Fruit fly (Drosophila melanogaster) whole organism, embryonic: ENCODE measurements around the gene NaPi-III.

Source experiments
- Atf3 ChIP-seq: fragments of 200-800 bp; sonication (Bioruptor generic); optimal IDR thresholded peaks from 3 replicates; lab custom pipeline; 2016; ENCODE audit warnings: missing biosample characterization, missing genetic modification characterization
- Bgb ChIP-seq: fragments of 200-800 bp; sonication (Bioruptor generic); IDR thresholded peaks from 2 replicates; pipeline ENCODE4 v1.3.6; 2022; ENCODE audit warnings: missing biosample characterization, missing genetic modification characterization; ENCODE audit not compliant: partially characterized antibody
- CG10431 ChIP-seq: fragments of 200-800 bp; sonication (Bioruptor generic); optimal IDR thresholded peaks from 3 replicates; lab custom pipeline; 2018; ENCODE audit warnings: missing biosample characterization, mild to moderate bottlenecking, missing genetic modification characterization
- CG10654 ChIP-seq: fragments of 200-800 bp; sonication (Bioruptor generic); optimal IDR thresholded peaks from 2 replicates; lab custom pipeline; 2016; ENCODE audit warnings: missing biosample characterization, missing genetic modification characterization
- CG11456 ChIP-seq: fragments of 200-800 bp; sonication (Bioruptor generic); IDR thresholded peaks from 3 replicates; pipeline ENCODE4 v1.3.6; 2022; ENCODE audit warnings: missing biosample characterization, missing genetic modification characterization
- CG13123 ChIP-seq: fragments of 200-800 bp; sonication (Bioruptor generic); optimal IDR thresholded peaks from 2 replicates; lab custom pipeline; 2016; ENCODE audit warnings: missing biosample characterization, missing genetic modification characterization
- CG13287 ChIP-seq: fragments of 200-800 bp; sonication (Bioruptor generic); IDR thresholded peaks from 2 replicates; pipeline ENCODE4 v1.3.6; 2022; ENCODE audit warnings: missing biosample characterization, missing genetic modification characterization; ENCODE audit not compliant: partially characterized antibody
- CG18262 ChIP-seq: fragments of 200-800 bp; optimal IDR thresholded peaks from 3 replicates; lab custom pipeline; 2019; ENCODE audit warnings: missing biosample characterization, mild to moderate bottlenecking, missing genetic modification characterization, moderate library complexity
- CG1832 ChIP-seq: fragments of 200-800 bp; sonication (Bioruptor generic); optimal IDR thresholded peaks from 2 replicates; lab custom pipeline; 2017; ENCODE audit warnings: missing biosample characterization, mild to moderate bottlenecking, missing genetic modification characterization, inconsistent platforms
- CG18599 ChIP-seq: fragments of 200-800 bp; sonication (Bioruptor generic); optimal IDR thresholded peaks from 3 replicates; lab custom pipeline; 2017; ENCODE audit warnings: missing biosample characterization, missing genetic modification characterization, mild to moderate bottlenecking, moderate library complexity, missing genetic modification reagents
- CG2120 ChIP-seq: fragments of 200-800 bp; sonication (Bioruptor generic); optimal IDR thresholded peaks from 3 replicates; lab custom pipeline; 2016; ENCODE audit warnings: missing biosample characterization, missing genetic modification characterization
- CG2199 ChIP-seq: fragments of 200-800 bp; sonication (Bioruptor generic); IDR thresholded peaks from 3 replicates; pipeline ENCODE4 v1.3.6; 2022; ENCODE audit warnings: missing biosample characterization, missing genetic modification characterization
- CG32772 ChIP-seq: fragments of 200-800 bp; sonication (Bioruptor generic); IDR thresholded peaks from 2 replicates; pipeline ENCODE4 v1.3.6; 2022; ENCODE audit warnings: missing biosample characterization, missing genetic modification characterization
- CG34224 ChIP-seq: fragments of 200-800 bp; sonication (Bioruptor generic); IDR thresholded peaks from 3 replicates; pipeline ENCODE4 v1.3.6; 2022; ENCODE audit warnings: missing biosample characterization, missing genetic modification characterization; ENCODE audit not compliant: partially characterized antibody
- CG4404 ChIP-seq: fragments of 200-800 bp; sonication (Bioruptor generic); IDR thresholded peaks from 2 replicates; pipeline ENCODE4 v1.3.6; 2022; ENCODE audit warnings: missing biosample characterization, missing genetic modification characterization
- CG4707 ChIP-seq: fragments of 200-800 bp; sonication (Bioruptor generic); optimal IDR thresholded peaks from 2 replicates; lab custom pipeline; 2018; ENCODE audit warnings: missing biosample characterization, mild to moderate bottlenecking, missing genetic modification characterization, moderate library complexity
- CG6654 ChIP-seq: fragments of 200-800 bp; sonication (Bioruptor generic); optimal IDR thresholded peaks from 2 replicates; lab custom pipeline; 2017; ENCODE audit warnings: missing biosample characterization, mild to moderate bottlenecking, missing genetic modification characterization
- CG6689 ChIP-seq: fragments of 200-800 bp; sonication (Bioruptor generic); IDR thresholded peaks from 2 replicates; pipeline ENCODE4 v1.3.6; 2022; ENCODE audit warnings: missing biosample characterization, missing genetic modification characterization
- CG8765 ChIP-seq: fragments of 200-800 bp; sonication (Bioruptor generic); IDR thresholded peaks from 2 replicates; pipeline ENCODE4 v1.3.6; 2022; ENCODE audit warnings: missing biosample characterization, missing genetic modification characterization
- CG9727 ChIP-seq: fragments of 200-800 bp; sonication (Bioruptor generic); optimal IDR thresholded peaks from 3 replicates; lab custom pipeline; 2017; ENCODE audit warnings: missing biosample characterization, mild to moderate bottlenecking, missing genetic modification characterization
- Chrac-16 ChIP-seq: fragments of 200-800 bp; sonication (Bioruptor generic); optimal IDR thresholded peaks from 3 replicates; lab custom pipeline; 2016; ENCODE audit warnings: missing biosample characterization, missing genetic modification characterization
- CkIIα-i1 ChIP-seq: fragments of 200-800 bp; sonication (Bioruptor generic); IDR thresholded peaks from 2 replicates; pipeline ENCODE4 v1.3.6; 2022; ENCODE audit warnings: missing biosample characterization, missing genetic modification characterization
- CoRest ChIP-seq: fragments of 200-800 bp; sonication (Bioruptor generic); optimal IDR thresholded peaks from 3 replicates; lab custom pipeline; 2018; ENCODE audit warnings: missing biosample characterization, mild to moderate bottlenecking, missing genetic modification characterization, moderate library complexity
- D ChIP-seq, 2 experiments: fragments of 200-800 bp in 1 of 2; fragments of >200 bp in 1 of 2; sonication (Bioruptor generic) in 1 of 2; optimal IDR thresholded peaks; 2 replicates in 1 of 2; 3 replicates in 1 of 2; lab custom pipeline; 2017; ENCODE audit warnings: mild to moderate bottlenecking in 1 of 2, missing biosample characterization in 1 of 2, missing genetic modification characterization in 1 of 2, missing genetic modification reagents in 1 of 2
- Dek ChIP-seq: fragments of 200-800 bp; sonication (Bioruptor generic); optimal IDR thresholded peaks from 3 replicates; lab custom pipeline; 2019; ENCODE audit warnings: missing biosample characterization, mild to moderate bottlenecking, missing genetic modification characterization, moderate library complexity
- Drgx ChIP-seq: fragments of 200-800 bp; sonication (Bioruptor generic); IDR thresholded peaks from 2 replicates; pipeline ENCODE4 v1.3.6; 2022; ENCODE audit warnings: missing biosample characterization, missing genetic modification characterization
- Elba2 ChIP-seq: fragments of 200-800 bp; sonication (Bioruptor generic); optimal IDR thresholded peaks from 3 replicates; lab custom pipeline; 2016; ENCODE audit warnings: missing biosample characterization, missing genetic modification characterization
- Ets65A ChIP-seq: fragments of 200-800 bp; sonication (Bioruptor generic); peaks from one replicate; lab custom pipeline; 2016; ENCODE audit warnings: missing biosample characterization, missing genetic modification characterization
- GATAe ChIP-seq: fragments of 200-800 bp; sonication (Bioruptor generic); conservative IDR thresholded peaks from 2 replicates; pipeline ENCODE4 v1.3.6; 2022; ENCODE audit warnings: missing biosample characterization, missing genetic modification characterization
- Gug ChIP-seq: fragments of 200-800 bp; sonication (Bioruptor generic); IDR thresholded peaks from 4 replicates; pipeline ENCODE4 v1.3.6; 2022; ENCODE audit warnings: missing biosample characterization, missing genetic modification characterization
- HmgD ChIP-seq: fragments of 200-800 bp; sonication (Bioruptor generic); optimal IDR thresholded peaks from 3 replicates; lab custom pipeline; 2016; ENCODE audit warnings: missing biosample characterization, missing genetic modification characterization
- ab ChIP-seq: fragments of 200-800 bp; sonication (Bioruptor generic); optimal IDR thresholded peaks from 2 replicates; lab custom pipeline; 2016; ENCODE audit warnings: missing biosample characterization, missing genetic modification characterization
- ara ChIP-seq: fragments of 200-800 bp; sonication (Bioruptor generic); IDR thresholded peaks from 2 replicates; pipeline ENCODE4 v1.3.6; 2022; ENCODE audit warnings: missing biosample characterization, missing genetic modification characterization
- az2 ChIP-seq: fragments of 200-800 bp; sonication (Bioruptor generic); optimal IDR thresholded peaks from 3 replicates; lab custom pipeline; 2016; ENCODE audit warnings: missing biosample characterization, missing genetic modification characterization
- bigmax ChIP-seq: fragments of 200-800 bp; sonication (Bioruptor generic); optimal IDR thresholded peaks from 2 replicates; lab custom pipeline; 2018; ENCODE audit warnings: missing biosample characterization, mild to moderate bottlenecking, missing genetic modification characterization
- cad ChIP-seq: fragments of >200 bp; optimal IDR thresholded peaks from 2 replicates; lab custom pipeline; 2017; ENCODE audit warnings: missing biosample characterization, missing genetic modification characterization
- dmrt11E ChIP-seq: fragments of 200-800 bp; sonication (Bioruptor generic); optimal IDR thresholded peaks from 3 replicates; lab custom pipeline; 2018; ENCODE audit warnings: missing biosample characterization, mild to moderate bottlenecking, missing genetic modification characterization, moderate library complexity
- emc ChIP-seq: fragments of 200-800 bp; sonication (Bioruptor generic); optimal IDR thresholded peaks from 2 replicates; lab custom pipeline; 2016; ENCODE audit warnings: missing biosample characterization, missing genetic modification characterization
- ftz-f1 ChIP-seq: fragments of 200-800 bp; sonication (Bioruptor generic); optimal IDR thresholded peaks from 2 replicates; lab custom pipeline; 2016; ENCODE audit warnings: missing biosample characterization, missing genetic modification characterization
- gce ChIP-seq: fragments of 200-800 bp; sonication (Bioruptor generic); IDR thresholded peaks from 3 replicates; pipeline ENCODE4 v1.3.6; 2022; ENCODE audit warnings: missing biosample characterization, missing genetic modification characterization
- grau ChIP-seq: fragments of 200-800 bp; optimal IDR thresholded peaks from 3 replicates; lab custom pipeline; 2019; ENCODE audit warnings: missing biosample characterization, mild to moderate bottlenecking, missing genetic modification characterization, moderate library complexity
- gsb-n ChIP-seq: fragments of 200-800 bp; sonication (Bioruptor generic); optimal IDR thresholded peaks from 3 replicates; lab custom pipeline; 2018; ENCODE audit warnings: missing biosample characterization, mild to moderate bottlenecking, missing genetic modification characterization
- hbn ChIP-seq: fragments of 200-800 bp; sonication (Bioruptor generic); IDR thresholded peaks from 2 replicates; pipeline ENCODE4 v1.3.6; 2022; ENCODE audit warnings: missing biosample characterization, missing genetic modification characterization; ENCODE audit not compliant: partially characterized antibody
- kay ChIP-seq: fragments of 200-800 bp; sonication (Bioruptor generic); optimal IDR thresholded peaks from 2 replicates; lab custom pipeline; 2016; ENCODE audit warnings: missing biosample characterization, missing genetic modification characterization
- ken ChIP-seq: fragments of 200-800 bp; sonication (Bioruptor generic); IDR thresholded peaks from 3 replicates; pipeline ENCODE4 v1.3.6; 2022; ENCODE audit warnings: missing biosample characterization, missing genetic modification characterization
- pho ChIP-seq: fragments of 200-800 bp; sonication (Bioruptor generic); optimal IDR thresholded peaks from 2 replicates; lab custom pipeline; 2016; ENCODE audit warnings: missing biosample characterization, missing genetic modification characterization
- pnt ChIP-seq: fragments of 200-800 bp; sonication (Bioruptor generic); optimal IDR thresholded peaks from 3 replicates; lab custom pipeline; 2016; ENCODE audit warnings: missing biosample characterization, missing genetic modification characterization
- psq ChIP-seq: fragments of 200-800 bp; sonication (Bioruptor generic); optimal IDR thresholded peaks from 2 replicates; lab custom pipeline; 2017; ENCODE audit warnings: missing biosample characterization, missing genetic modification characterization
- sim ChIP-seq: fragments of 200-800 bp; sonication (Bioruptor generic); IDR thresholded peaks from 2 replicates; pipeline ENCODE4 v1.3.6; 2022; ENCODE audit warnings: missing biosample characterization, missing genetic modification characterization
- usp ChIP-seq: fragments of >200 bp; optimal IDR thresholded peaks from 2 replicates; lab custom pipeline; 2017; ENCODE audit warnings: missing biosample characterization, missing genetic modification characterization
- zen2 ChIP-seq: fragments of 200-800 bp; sonication (Bioruptor generic); IDR thresholded peaks from 3 replicates; pipeline ENCODE4 v1.3.6; 2022; ENCODE audit warnings: missing biosample characterization, missing genetic modification characterization; ENCODE audit not compliant: partially characterized antibody

NaPi-III gene

dm6 chr3L:11120419-11120958 lies 2.7 kb upstream of the NaPi-III start, which contains the start of the genes FoxK and mRpL2 (continued):
- no peak for TF ChIP-seq CG6689 (GFP tag; lab: Robert Waterston, UW)
- TF ChIP-seq CG9727 (GFP tag; lab: Kevin White, UChicago): no peak
- TF ChIP-seq psq (GFP tag; lab: Kevin White, UChicago): no peak
- no peak for TF ChIP-seq ftz-f1
- TF ChIP-seq CG2120 (GFP tag; lab: Kevin White, UChicago): peak; percentile 40
- TF ChIP-seq dmrt11E (tag; lab: Kevin White, UChicago): no peak
- TF ChIP-seq CoRest: no peak
- peak; percentile 99 for TF ChIP-seq Elba2 (GFP tag; lab: Kevin White, UChicago)
- no peak for TF ChIP-seq bigmax (GFP tag; lab: Kevin White, UChicago)
- no peak for TF ChIP-seq CG4404
- TF ChIP-seq HmgD (GFP tag; lab: Kevin White, UChicago): peak; percentile 63
- no peak for TF ChIP-seq CkIIα-i1 (GFP tag; lab: Robert Waterston, UW)
- no peak for TF ChIP-seq cad (GFP tag; lab: Kevin White, UChicago)
- TF ChIP-seq CG18599 (GFP tag; lab: Kevin White, UChicago): no peak
- no peak for TF ChIP-seq Gug (GFP tag; lab: Robert Waterston, UW)
- TF ChIP-seq Chrac-16: no peak
- TF ChIP-seq pnt (GFP tag; lab: Kevin White, UChicago): no peak
- TF ChIP-seq gce (GFP tag; lab: Robert Waterston, UW): no peak
- peak; percentile 57; the same call in 1 of the 2 replicates for TF ChIP-seq CG13287 (GFP tag; lab: Robert Waterston, UW)
- TF ChIP-seq Ets65A (GFP tag; lab: Kevin White, UChicago): no peak
- TF ChIP-seq CG8765 (GFP tag; lab: Robert Waterston, UW): no peak
- TF ChIP-seq grau (tag; lab: Kevin White, UChicago): peak; percentile 2
- no peak for TF ChIP-seq GATAe (GFP tag; lab: Robert Waterston, UW)
- peak; percentile 23; the same call in 1 of the 2 replicates for TF ChIP-seq Bgb (GFP tag; lab: Robert Waterston, UW)
- no peak for TF ChIP-seq usp (GFP tag; lab: Kevin White, UChicago)
- no peak for TF ChIP-seq CG4707 (GFP tag; lab: Kevin White, UChicago)
- no peak for TF ChIP-seq Dek (tag; lab: Kevin White, UChicago)
- no peak for TF ChIP-seq hbn
- TF ChIP-seq CG1832 (GFP tag; lab: Kevin White, UChicago): no peak
- peak; percentile 51; the same call in 1 of the 3 replicates for TF ChIP-seq CG34224 (GFP tag; lab: Robert Waterston, UW)
- no peak for TF ChIP-seq ara (GFP tag; lab: Robert Waterston, UW)
- TF ChIP-seq ab (GFP tag; lab: Kevin White, UChicago): no peak
- no peak for TF ChIP-seq D (optimal IDR thresholded peaks at IDR 0.05; lab: Kevin White, UChicago)
- TF ChIP-seq D (GFP tag; optimal IDR thresholded peaks at IDR 0.05; lab: Kevin White, UChicago): no peak
- TF ChIP-seq zen2: no peak
- no peak for TF ChIP-seq CG13123
- TF ChIP-seq CG10654: no peak
- TF ChIP-seq pho (GFP tag; lab: Kevin White, UChicago): no peak
- no peak for TF ChIP-seq CG18262 (tag; lab: Kevin White, UChicago)
- peak; percentile 68 for TF ChIP-seq Drgx
- no peak for TF ChIP-seq gsb-n
- no peak for TF ChIP-seq ken (GFP tag; lab: Robert Waterston, UW)
- TF ChIP-seq CG11456 (GFP tag; lab: Robert Waterston, UW): no peak
- no peak for TF ChIP-seq Atf3 (GFP tag; lab: Kevin White, UChicago)
- no peak for TF ChIP-seq az2 (GFP tag; lab: Kevin White, UChicago)
- TF ChIP-seq CG32772 (GFP tag; lab: Robert Waterston, UW): no peak
- no peak for TF ChIP-seq CG10431 (GFP tag; lab: Kevin White, UChicago)
- TF ChIP-seq kay (GFP tag; lab: Kevin White, UChicago): no peak
- TF ChIP-seq CG6654 (GFP tag; lab: Kevin White, UChicago): no peak
- TF ChIP-seq emc: no peak
- no peak for TF ChIP-seq CG2199 (GFP tag; lab: Robert Waterston, UW)
- no peak for TF ChIP-seq sim (GFP tag; lab: Robert Waterston, UW)
